Worm (Caenorhabditis elegans) whole organism, midembryonic: Measurements from ENCODE around the gene abu-8.

ENCODE experiments used
- T22C8.4 ChIP-seq: fragments of 200-800 bp; sonication (Bioruptor generic); IDR thresholded peaks from 2 replicates; pipeline ENCODE4 v1.3.6; 2022; ENCODE audit warnings: missing genetic modification characterization, missing compliant biosample characterization
- cog-1 ChIP-seq: sonication (generic microtip); optimal IDR thresholded peaks from 2 replicates; lab custom pipeline; 2016; ENCODE audit warnings: missing genetic modification characterization, missing compliant biosample characterization
- flt-1 ChIP-seq: fragments of 200-800 bp; sonication (Bioruptor generic); IDR thresholded peaks from 2 replicates; pipeline ENCODE4 v1.3.6; 2022; ENCODE audit warnings: missing genetic modification characterization, missing compliant biosample characterization
- klf-2 ChIP-seq: fragments of 200-800 bp; sonication (Bioruptor generic); conservative IDR thresholded peaks from 2 replicates; pipeline ENCODE4 v1.3.6; 2022; ENCODE audit warnings: missing genetic modification reagents, missing genetic modification characterization, missing compliant biosample characterization
- med-1 ChIP-seq: sonication (generic microtip); optimal IDR thresholded peaks from 2 replicates; lab custom pipeline; 2017; ENCODE audit warnings: missing genetic modification characterization, mild to moderate bottlenecking, missing compliant biosample characterization, antibody characterized with exemption, missing genetic modification reagents; ENCODE audit not compliant: insufficient read depth
- ref-1 ChIP-seq: fragments of 200-800 bp; sonication (Bioruptor generic); conservative IDR thresholded peaks from 2 replicates; pipeline ENCODE4 v1.3.6; 2022; ENCODE audit warnings: missing genetic modification reagents, missing genetic modification characterization, missing compliant biosample characterization
- tab-1 ChIP-seq: fragments of 200-800 bp; sonication (Bioruptor generic); IDR thresholded peaks from 2 replicates; pipeline ENCODE4 v1.3.6; 2022; ENCODE audit warnings: missing genetic modification characterization, missing compliant biosample characterization
- ztf-23 ChIP-seq: fragments of 200-800 bp; sonication (Bioruptor generic); IDR thresholded peaks from 2 replicates; pipeline ENCODE4 v1.3.6; 2022; ENCODE audit warnings: missing genetic modification reagents, missing genetic modification characterization, missing compliant biosample characterization
- ztf-29 ChIP-seq: fragments of 200-800 bp; sonication (Bioruptor generic); IDR thresholded peaks from 2 replicates; pipeline ENCODE4 v1.3.6; 2022; ENCODE audit warnings: missing genetic modification reagents, missing genetic modification characterization, missing compliant biosample characterization

Gene abu-8

ce11 chrV:5204127-5204526, 9.7 kb upstream of the abu-8 start, which contains the start of gene ttc-37:
Gene ttc-37 (plus strand): TSS chrV:5204475.
- no peak for TF ChIP-seq flt-1 (GFP tag; lab: Robert Waterston, UW)
- TF ChIP-seq med-1 (GFP tag; lab: Kevin White, UChicago): no peak
- no peak for TF ChIP-seq klf-2
- no peak for TF ChIP-seq tab-1
- TF ChIP-seq T22C8.4 (GFP tag; lab: Robert Waterston, UW): no peak
- TF ChIP-seq ztf-23 (GFP tag; lab: Robert Waterston, UW): no peak
- no peak for TF ChIP-seq cog-1 (tag; lab: Kevin White, UChicago)
- TF ChIP-seq ztf-29 (GFP tag; lab: Robert Waterston, UW): no peak
- TF ChIP-seq ref-1 (GFP tag; lab: Robert Waterston, UW): no peak

DNA sequence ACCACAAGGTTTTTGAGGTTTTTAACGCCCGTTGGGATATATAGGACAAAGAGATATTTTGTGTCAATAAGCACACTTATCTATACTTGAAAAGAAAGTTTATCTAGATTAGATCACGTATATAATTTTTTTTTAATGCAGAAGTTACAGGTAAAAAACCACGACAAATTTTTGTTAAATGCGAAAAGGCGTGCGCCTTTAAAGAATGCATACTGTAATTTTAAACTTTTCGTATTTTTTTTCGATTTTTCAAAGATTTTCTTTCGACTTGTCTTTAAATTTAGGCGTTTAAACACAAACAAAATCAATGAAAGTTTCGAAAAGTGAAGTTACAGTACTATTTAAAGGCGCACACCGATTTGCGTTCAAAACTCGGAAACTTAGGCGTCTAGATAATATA, 9.2 kb upstream of the abu-8 start:
- TF ChIP-seq klf-2 (no peak), T22C8.4 (GFP tag; lab: Robert Waterston, UW) (no peak), flt-1 (GFP tag; lab: Robert Waterston, UW) (no peak), ztf-29 (GFP tag; lab: Robert Waterston, UW) (no peak), ztf-23 (GFP tag; lab: Robert Waterston, UW) (no peak), tab-1 (no peak), cog-1 (tag; lab: Kevin White, UChicago) (no peak), med-1 (GFP tag; lab: Kevin White, UChicago) (no peak), ref-1 (GFP tag; lab: Robert Waterston, UW) (no peak)

ce11 chrV:5201706-5202105, 7.3 kb upstream of the abu-8 start:
- TF ChIP-seq tab-1 (no peak), T22C8.4 (GFP tag; lab: Robert Waterston, UW) (no peak), ztf-29 (GFP tag; lab: Robert Waterston, UW) (no peak), med-1 (GFP tag; lab: Kevin White, UChicago) (no peak), ztf-23 (GFP tag; lab: Robert Waterston, UW) (no peak)

- TF ChIP-seq ztf-23 (GFP tag; lab: Robert Waterston, UW): no peak
- TF ChIP-seq flt-1 (GFP tag; lab: Robert Waterston, UW): no peak
- TF ChIP-seq cog-1 (tag; lab: Kevin White, UChicago): no peak
- TF ChIP-seq med-1 (GFP tag; lab: Kevin White, UChicago): no peak
- no peak for TF ChIP-seq ztf-29 (GFP tag; lab: Robert Waterston, UW)
- TF ChIP-seq T22C8.4 (GFP tag; lab: Robert Waterston, UW): no peak
- TF ChIP-seq tab-1: no peak
- no peak for TF ChIP-seq klf-2
- no peak for TF ChIP-seq ref-1 (GFP tag; lab: Robert Waterston, UW)
Measured at ce11 chrV:5200188-5200587, 5.8 kb upstream of the abu-8 start.

ce11 chrV:5198240-5198639, 3.8 kb upstream of the abu-8 start, which contains the start of gene Y47A7.2:
Gene Y47A7.2 (minus strand): TSS chrV:5198340.
- TF ChIP-seq cog-1 (tag; lab: Kevin White, UChicago) (no peak), tab-1 (no peak), T22C8.4 (GFP tag; lab: Robert Waterston, UW) (no peak), med-1 (GFP tag; lab: Kevin White, UChicago) (no peak), flt-1 (GFP tag; lab: Robert Waterston, UW) (no peak), ztf-29 (GFP tag; lab: Robert Waterston, UW) (no peak), ref-1 (GFP tag; lab: Robert Waterston, UW) (no peak), ztf-23 (GFP tag; lab: Robert Waterston, UW) (no peak), klf-2 (no peak)

DNA sequence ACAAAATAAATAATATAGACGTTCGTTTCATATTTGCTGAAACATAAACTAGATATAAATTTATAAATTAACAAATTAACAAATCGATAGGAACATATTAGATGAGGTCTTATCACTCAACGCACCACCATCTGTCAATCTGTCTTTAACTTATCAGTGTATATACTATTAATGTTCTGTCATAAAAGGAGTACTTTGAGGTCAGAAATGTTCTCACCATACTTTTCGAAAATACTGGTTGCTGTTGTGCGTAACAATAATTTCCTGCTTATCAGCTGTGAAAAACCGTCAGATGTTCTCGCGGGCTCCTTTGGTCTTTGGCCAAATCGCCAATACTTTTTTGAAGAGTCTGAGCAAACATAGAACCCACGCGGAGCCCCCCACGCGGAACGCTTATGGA, 1.9 kb downstream of the abu-8 start, which contains the start of gene C03A7.13:
Gene C03A7.13, minus strand, starts transcription at position 43 of the 400 bp plus-strand sequence.
- no peak for TF ChIP-seq klf-2
- no peak for TF ChIP-seq tab-1
- TF ChIP-seq ztf-29 (GFP tag; lab: Robert Waterston, UW): no peak
- TF ChIP-seq med-1 (GFP tag; lab: Kevin White, UChicago): no peak
- TF ChIP-seq ref-1 (GFP tag; lab: Robert Waterston, UW): no peak
- TF ChIP-seq cog-1 (tag; lab: Kevin White, UChicago): no peak
- TF ChIP-seq flt-1 (GFP tag; lab: Robert Waterston, UW): no peak
- TF ChIP-seq T22C8.4 (GFP tag; lab: Robert Waterston, UW): no peak
- TF ChIP-seq ztf-23 (GFP tag; lab: Robert Waterston, UW): no peak

DNA sequence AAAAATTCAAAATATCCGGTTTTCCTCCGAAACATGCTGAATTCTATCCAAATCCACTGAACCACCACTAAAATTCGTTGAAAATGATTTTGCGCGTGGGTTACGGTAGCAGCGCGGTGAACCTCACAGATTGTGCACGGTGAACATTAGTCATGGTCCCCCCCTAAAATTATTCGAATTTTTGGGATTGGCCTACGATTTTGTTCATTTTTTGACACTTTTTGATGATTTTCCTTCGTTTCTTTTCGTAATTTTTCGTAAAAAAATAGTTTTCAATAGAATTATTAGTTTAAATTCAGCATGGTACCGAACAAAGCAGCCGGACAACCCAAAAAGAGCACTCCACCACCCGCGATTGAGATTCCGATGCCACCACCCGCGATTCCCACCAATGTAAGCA, 12.8 kb downstream of the abu-8 start, which contains the start of gene C03A7.2:
Gene C03A7.2, plus strand, starts transcription at position 301 of the 400 bp plus-strand sequence.
- TF ChIP-seq med-1 (GFP tag; lab: Kevin White, UChicago) (no peak), klf-2 (no peak), tab-1 (no peak), cog-1 (tag; lab: Kevin White, UChicago) (no peak), ztf-29 (GFP tag; lab: Robert Waterston, UW) (no peak), ref-1 (GFP tag; lab: Robert Waterston, UW) (no peak), ztf-23 (GFP tag; lab: Robert Waterston, UW) (no peak)

DNA sequence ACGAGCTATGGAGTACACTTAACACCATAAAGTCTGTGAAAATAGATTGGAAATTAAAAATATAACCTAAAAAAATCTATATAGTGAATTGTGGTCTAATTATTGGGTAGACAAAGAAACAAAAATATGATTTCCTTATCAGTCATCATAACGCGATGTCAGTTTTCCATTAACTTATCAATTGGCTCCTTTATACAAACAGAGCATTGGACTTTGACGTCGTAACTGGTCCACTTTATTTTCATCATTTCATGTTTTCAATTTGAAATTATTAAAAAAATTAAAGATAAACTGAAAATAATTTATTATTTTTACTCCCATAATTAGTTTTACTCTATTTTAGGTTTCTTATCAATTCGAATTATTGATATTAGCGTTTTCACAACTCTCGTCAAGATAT, 16.4 kb downstream of the abu-8 start:
- TF ChIP-seq klf-2: no peak
- no peak for TF ChIP-seq ref-1 (GFP tag; lab: Robert Waterston, UW)
- TF ChIP-seq ztf-23 (GFP tag; lab: Robert Waterston, UW): no peak
- no peak for TF ChIP-seq ztf-29 (GFP tag; lab: Robert Waterston, UW)
- no peak for TF ChIP-seq flt-1 (GFP tag; lab: Robert Waterston, UW)

ce11 chrV:5177209-5177608, 17.2 kb downstream of the abu-8 start, which contains the start of gene ugt-51:
Gene ugt-51 (minus strand): TSS chrV:5177309.
- TF ChIP-seq ztf-29 (GFP tag; lab: Robert Waterston, UW) (no peak), T22C8.4 (GFP tag; lab: Robert Waterston, UW) (no peak), ref-1 (GFP tag; lab: Robert Waterston, UW) (no peak), flt-1 (GFP tag; lab: Robert Waterston, UW) (no peak)

DNA sequence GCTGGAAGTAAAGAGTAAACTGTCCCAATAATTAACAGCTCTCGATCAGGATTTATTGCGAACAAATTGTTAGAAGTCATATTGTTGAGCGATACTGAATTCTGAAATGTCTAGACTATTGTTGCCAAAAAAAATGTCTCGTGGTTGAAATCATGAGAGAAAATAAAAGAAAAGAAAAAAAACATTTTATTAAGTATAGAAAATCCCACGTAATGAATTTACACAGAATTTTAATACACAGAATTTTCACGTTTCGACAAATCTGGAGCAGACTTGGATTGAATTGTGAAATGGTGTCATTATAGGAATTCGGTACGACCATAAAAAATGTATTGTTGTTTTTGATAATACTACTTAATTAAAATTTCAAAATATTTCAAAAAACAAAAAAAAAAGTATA, 21.6 kb downstream of the abu-8 start, which contains the start of gene srt-65:
Gene srt-65, minus strand, starts transcription at position 101 of the 400 bp plus-strand sequence.
- no peak for TF ChIP-seq cog-1 (tag; lab: Kevin White, UChicago)
- no peak for TF ChIP-seq ztf-23 (GFP tag; lab: Robert Waterston, UW)
- TF ChIP-seq klf-2: no peak
- no peak for TF ChIP-seq ref-1 (GFP tag; lab: Robert Waterston, UW)
- no peak for TF ChIP-seq ztf-29 (GFP tag; lab: Robert Waterston, UW)
- no peak for TF ChIP-seq tab-1
- TF ChIP-seq med-1 (GFP tag; lab: Kevin White, UChicago): no peak
- TF ChIP-seq T22C8.4 (GFP tag; lab: Robert Waterston, UW): no peak
- no peak for TF ChIP-seq flt-1 (GFP tag; lab: Robert Waterston, UW)
